Fruit fly (Drosophila melanogaster) whole organism, embryonic: ENCODE results near the gene GAPsec.

Experiments used
- ATbp ChIP-seq: fragments of 200-800 bp; sonication (Bioruptor generic); optimal IDR thresholded peaks from 2 replicates; lab custom pipeline; 2017; ENCODE audit warnings: missing biosample characterization, mild to moderate bottlenecking, missing genetic modification characterization, missing genetic modification reagents
- CG10321 ChIP-seq: fragments of 200-800 bp; sonication (Bioruptor generic); IDR thresholded peaks from 2 replicates; pipeline ENCODE4 v1.3.6; 2022; ENCODE audit warnings: missing biosample characterization, missing genetic modification characterization
- CG10543 ChIP-seq: fragments of 200-800 bp; sonication (Bioruptor generic); optimal IDR thresholded peaks from 3 replicates; lab custom pipeline; 2017; ENCODE audit warnings: missing biosample characterization, mild to moderate bottlenecking, missing genetic modification characterization, moderate library complexity
- CG10565 ChIP-seq: fragments of 200-800 bp; sonication (Bioruptor generic); optimal IDR thresholded peaks from 3 replicates; lab custom pipeline; 2016; ENCODE audit warnings: missing biosample characterization, mild to moderate bottlenecking, missing genetic modification characterization
- CG11695 ChIP-seq: fragments of 200-800 bp; sonication (Bioruptor generic); IDR thresholded peaks from 3 replicates; pipeline ENCODE4 v1.3.6; 2022; ENCODE audit warnings: missing biosample characterization, missing genetic modification characterization
- CG11723 ChIP-seq: fragments of 200-800 bp; sonication (Bioruptor generic); optimal IDR thresholded peaks from 2 replicates; lab custom pipeline; 2017; ENCODE audit warnings: missing biosample characterization, mild to moderate bottlenecking, missing genetic modification characterization
- CG12219 ChIP-seq: fragments of 200-800 bp; sonication (Bioruptor generic); optimal IDR thresholded peaks from 3 replicates; lab custom pipeline; 2018; ENCODE audit warnings: missing biosample characterization, mild to moderate bottlenecking, missing genetic modification characterization
- CG12299 ChIP-seq: fragments of 200-800 bp; sonication (Bioruptor generic); optimal IDR thresholded peaks from 2 replicates; lab custom pipeline; 2018; ENCODE audit warnings: missing biosample characterization, mild to moderate bottlenecking, missing genetic modification characterization
- CG12769 ChIP-seq: fragments of 200-800 bp; sonication (Bioruptor generic); optimal IDR thresholded peaks from 2 replicates; lab custom pipeline; 2019; ENCODE audit warnings: missing biosample characterization, mild to moderate bottlenecking, missing genetic modification characterization, moderate library complexity
- CG14441 ChIP-seq: fragments of 200-800 bp; sonication (Bioruptor generic); IDR thresholded peaks from 2 replicates; pipeline ENCODE4 v1.3.6; 2022; ENCODE audit warnings: missing biosample characterization, missing genetic modification characterization
- CG14860 ChIP-seq: fragments of 200-800 bp; sonication (Bioruptor generic); IDR thresholded peaks from 3 replicates; pipeline ENCODE4 v1.3.6; 2022; ENCODE audit warnings: missing biosample characterization, missing genetic modification characterization; ENCODE audit not compliant: partially characterized antibody
- CG15696 ChIP-seq: fragments of 200-800 bp; sonication (Bioruptor generic); optimal IDR thresholded peaks from 2 replicates; lab custom pipeline; 2019; ENCODE audit warnings: missing biosample characterization, mild to moderate bottlenecking, missing genetic modification characterization, moderate library complexity
- CG16863 ChIP-seq: fragments of 200-800 bp; sonication (Bioruptor generic); optimal IDR thresholded peaks from 3 replicates; lab custom pipeline; 2016; ENCODE audit warnings: missing biosample characterization, missing genetic modification characterization
- CG17912 ChIP-seq: fragments of 200-800 bp; sonication (Bioruptor generic); optimal IDR thresholded peaks from 2 replicates; lab custom pipeline; 2018; ENCODE audit warnings: missing biosample characterization, mild to moderate bottlenecking, missing genetic modification characterization
- CG18011 ChIP-seq: fragments of 200-800 bp; sonication (Bioruptor generic); optimal IDR thresholded peaks from 2 replicates; lab custom pipeline; 2017; ENCODE audit warnings: missing biosample characterization, missing genetic modification characterization, mild to moderate bottlenecking, moderate library complexity, missing genotype
- CG3407 ChIP-seq: fragments of 200-800 bp; sonication (Bioruptor generic); optimal IDR thresholded peaks from 2 replicates; lab custom pipeline; 2018; ENCODE audit warnings: missing biosample characterization, mild to moderate bottlenecking, missing genetic modification characterization
- CG6765 ChIP-seq: fragments of 200-800 bp; sonication (Bioruptor generic); optimal IDR thresholded peaks from 3 replicates; lab custom pipeline; 2017; ENCODE audit warnings: missing biosample characterization, mild to moderate bottlenecking, missing genetic modification characterization
- CG7372 ChIP-seq: fragments of 200-800 bp; sonication (Bioruptor generic); IDR thresholded peaks from 2 replicates; pipeline ENCODE4 v1.3.6; 2022; ENCODE audit warnings: missing biosample characterization, missing genetic modification characterization
- CG7745 ChIP-seq: fragments of 200-800 bp; sonication (Bioruptor generic); optimal IDR thresholded peaks from 2 replicates; lab custom pipeline; 2018; ENCODE audit warnings: missing biosample characterization, mild to moderate bottlenecking, missing genetic modification characterization, moderate library complexity
- CG8944 ChIP-seq: fragments of 200-800 bp; sonication (Bioruptor generic); optimal IDR thresholded peaks from 3 replicates; lab custom pipeline; 2016; ENCODE audit warnings: missing biosample characterization, missing genetic modification characterization
- CG9215 ChIP-seq: fragments of 200-800 bp; sonication (Bioruptor generic); IDR thresholded peaks from 2 replicates; pipeline ENCODE4 v1.3.6; 2022; ENCODE audit warnings: missing biosample characterization, missing genetic modification characterization
- CG9727 ChIP-seq: fragments of 200-800 bp; sonication (Bioruptor generic); optimal IDR thresholded peaks from 3 replicates; lab custom pipeline; 2017; ENCODE audit warnings: missing biosample characterization, mild to moderate bottlenecking, missing genetic modification characterization
- Dek ChIP-seq: fragments of 200-800 bp; sonication (Bioruptor generic); optimal IDR thresholded peaks from 3 replicates; lab custom pipeline; 2019; ENCODE audit warnings: missing biosample characterization, mild to moderate bottlenecking, missing genetic modification characterization, moderate library complexity
- Dfd ChIP-seq, 2 experiments: fragments of >200 bp; optimal IDR thresholded peaks; 2 replicates each; lab custom pipeline; 2017; ENCODE audit warnings: missing biosample characterization in 2 of 2, missing genetic modification characterization in 2 of 2
- E2f2 ChIP-seq: fragments of 200-800 bp; sonication (Bioruptor generic); IDR thresholded peaks from 2 replicates; pipeline ENCODE4 v1.3.6; 2022; ENCODE audit warnings: missing biosample characterization, missing genetic modification characterization
- HLH4C ChIP-seq: fragments of 200-800 bp; sonication (Bioruptor generic); IDR thresholded peaks from 3 replicates; pipeline ENCODE4 v1.3.6; 2022; ENCODE audit warnings: missing biosample characterization, missing genetic modification characterization; ENCODE audit not compliant: partially characterized antibody
- Med ChIP-seq: fragments of 200-800 bp; sonication (Bioruptor generic); peaks from one replicate; lab custom pipeline; 2016; ENCODE audit warnings: missing biosample characterization, missing genetic modification characterization, mild to moderate bottlenecking, inconsistent platforms, moderate library complexity
- Nf-YA ChIP-seq: fragments of 200-800 bp; sonication (Bioruptor generic); IDR thresholded peaks from 2 replicates; pipeline ENCODE4 v1.3.6; 2022; ENCODE audit warnings: missing biosample characterization, missing genetic modification characterization
- Nf-YB ChIP-seq: fragments of 200-800 bp; sonication (Bioruptor generic); optimal IDR thresholded peaks from 3 replicates; lab custom pipeline; 2019; ENCODE audit warnings: missing biosample characterization, mild to moderate bottlenecking, missing genetic modification characterization, moderate library complexity
- Ravus ChIP-seq: fragments of 200-800 bp; sonication (Bioruptor generic); IDR thresholded peaks from 2 replicates; pipeline ENCODE4 v1.3.6; 2022; ENCODE audit warnings: missing biosample characterization, missing genetic modification characterization
- Six4 ChIP-seq: fragments of 200-800 bp; sonication (Bioruptor generic); optimal IDR thresholded peaks from 2 replicates; lab custom pipeline; 2016; ENCODE audit warnings: missing biosample characterization, missing genetic modification characterization
- bcd ChIP-seq: fragments of 200-800 bp; sonication (Bioruptor generic); optimal IDR thresholded peaks from 2 replicates; lab custom pipeline; 2017; ENCODE audit warnings: missing biosample characterization, mild to moderate bottlenecking, missing genetic modification characterization
- bsh ChIP-seq, 2 experiments: fragments of 200-800 bp; sonication (Bioruptor generic); optimal IDR thresholded peaks; 2 replicates each; lab custom pipeline; 2017 to 2018; ENCODE audit warnings: mild to moderate bottlenecking in 2 of 2, missing biosample characterization in 2 of 2, missing genetic modification characterization in 2 of 2, moderate library complexity in 1 of 2
- croc ChIP-seq: fragments of 200-800 bp; sonication (Bioruptor generic); conservative IDR thresholded peaks from 3 replicates; pipeline ENCODE4 v1.3.6; 2022; ENCODE audit warnings: missing biosample characterization, missing genetic modification characterization
- disco-r ChIP-seq: fragments of 200-800 bp; sonication (Bioruptor generic); optimal IDR thresholded peaks from 2 replicates; lab custom pipeline; 2016; ENCODE audit warnings: missing biosample characterization, missing genetic modification characterization
- dm ChIP-seq: fragments of 200-800 bp; sonication (Bioruptor generic); optimal IDR thresholded peaks from 3 replicates; lab custom pipeline; 2016; ENCODE audit warnings: missing biosample characterization, missing genetic modification characterization
- gcm2 ChIP-seq: fragments of 200-800 bp; sonication (Bioruptor generic); optimal IDR thresholded peaks from 2 replicates; lab custom pipeline; 2016; ENCODE audit warnings: missing biosample characterization, missing genetic modification characterization
- h ChIP-seq: fragments of >200 bp; optimal IDR thresholded peaks from 2 replicates; lab custom pipeline; 2017
- her ChIP-seq: fragments of 200-800 bp; sonication (Bioruptor generic); optimal IDR thresholded peaks from 2 replicates; lab custom pipeline; 2016; ENCODE audit warnings: missing biosample characterization, missing genetic modification characterization
- jumu ChIP-seq: fragments of 200-800 bp; sonication (Bioruptor generic); optimal IDR thresholded peaks from 3 replicates; lab custom pipeline; 2016; ENCODE audit warnings: missing biosample characterization, missing genetic modification characterization
- lab ChIP-seq: fragments of 200-800 bp; sonication (Bioruptor generic); optimal IDR thresholded peaks from 3 replicates; lab custom pipeline; 2017; ENCODE audit warnings: missing biosample characterization, missing genetic modification characterization, mild to moderate bottlenecking, moderate library complexity, missing genetic modification reagents
- nerfin-2 ChIP-seq: fragments of 200-800 bp; sonication (Bioruptor generic); IDR thresholded peaks from 2 replicates; pipeline ENCODE4 v1.3.6; 2022; ENCODE audit warnings: missing biosample characterization, missing genetic modification characterization; ENCODE audit not compliant: partially characterized antibody
- p53 ChIP-seq: fragments of 200-800 bp; sonication (Bioruptor generic); optimal IDR thresholded peaks from 2 replicates; lab custom pipeline; 2016; ENCODE audit warnings: missing biosample characterization, missing genetic modification characterization
- pfk ChIP-seq: fragments of 200-800 bp; sonication (Bioruptor generic); optimal IDR thresholded peaks from 2 replicates; lab custom pipeline; 2018; ENCODE audit warnings: missing biosample characterization, mild to moderate bottlenecking, missing genetic modification characterization, moderate library complexity
- pzg ChIP-seq: fragments of 200-800 bp; sonication (Bioruptor generic); optimal IDR thresholded peaks from 3 replicates; lab custom pipeline; 2018; ENCODE audit warnings: missing biosample characterization, mild to moderate bottlenecking, missing genetic modification characterization, moderate library complexity
- sr ChIP-seq: fragments of 200-800 bp; sonication (Bioruptor generic); IDR thresholded peaks from 3 replicates; pipeline ENCODE4 v1.3.6; 2022; ENCODE audit warnings: missing biosample characterization, missing genetic modification characterization
- ssp ChIP-seq: fragments of 200-800 bp; sonication (Bioruptor generic); IDR thresholded peaks from 2 replicates; pipeline ENCODE4 v1.3.6; 2022; ENCODE audit warnings: missing biosample characterization, missing genetic modification characterization
- tll ChIP-seq, 2 experiments: fragments of 200-800 bp in 1 of 2; fragments of >200 bp in 1 of 2; sonication (Bioruptor generic) in 1 of 2; optimal IDR thresholded peaks; 2 replicates each; lab custom pipeline; 2017 to 2019; ENCODE audit warnings: missing biosample characterization in 2 of 2, missing genetic modification characterization in 2 of 2, mild to moderate bottlenecking in 1 of 2, moderate library complexity in 1 of 2
- twi ChIP-seq: fragments of 200-800 bp; optimal IDR thresholded peaks from 2 replicates; lab custom pipeline; 2019; ENCODE audit warnings: missing biosample characterization, mild to moderate bottlenecking, missing genetic modification characterization, moderate library complexity
- vfl ChIP-seq: fragments of 200-800 bp; sonication (Bioruptor generic); optimal IDR thresholded peaks from 2 replicates; lab custom pipeline; 2016; ENCODE audit warnings: missing biosample characterization, missing genetic modification characterization

GAPsec gene

dm6 chr3L:8579513-8579912, 44.2 kb downstream of the GAPsec start:
- peak; percentile 28; the same call in 1 of the 2 replicates for TF ChIP-seq CG14441
- no peak for TF ChIP-seq her (GFP tag; lab: Kevin White, UChicago)
- TF ChIP-seq sr (GFP tag; lab: Robert Waterston, UW), result peak; percentile 77
- TF ChIP-seq CG12769 (tag; lab: Kevin White, UChicago), result peak; percentile 23
- TF ChIP-seq Med (GFP tag; lab: Kevin White, UChicago), result peak; percentile 45
- TF ChIP-seq CG7372 (GFP tag; lab: Robert Waterston, UW), result peak; percentile 64; the same call in 1 of the 2 replicates
- TF ChIP-seq vfl, result no peak

dm6 chr3L:8578470-8578869, 45.2 kb downstream of the GAPsec start:
- TF ChIP-seq E2f2 (GFP tag; lab: Robert Waterston, UW) (peak; percentile 16; the same call in 1 of the 2 replicates), Nf-YB (GFP tag; lab: Kevin White, UChicago) (no peak), CG12299 (tag; lab: Kevin White, UChicago) (no peak), Dfd (GFP tag; optimal IDR thresholded peaks at IDR 0.05; lab: Kevin White, UChicago) (no peak), ATbp (GFP tag; lab: Kevin White, UChicago) (no peak), gcm2 (GFP tag; lab: Kevin White, UChicago) (no peak), CG11695 (GFP tag; lab: Robert Waterston, UW) (no peak), h (lab: Kevin White, UChicago) (no peak), Ravus (GFP tag; lab: Robert Waterston, UW) (no peak), dm (no peak), CG8944 (GFP tag; lab: Kevin White, UChicago) (no peak), Nf-YA (GFP tag; lab: Robert Waterston, UW) (no peak), jumu (GFP tag; lab: Kevin White, UChicago) (no peak), CG15696 (tag; lab: Kevin White, UChicago) (no peak), Six4 (GFP tag; lab: Kevin White, UChicago) (no peak), twi (tag; lab: Kevin White, UChicago) (no peak), HLH4C (GFP tag; lab: Robert Waterston, UW) (no peak), CG10565 (GFP tag; lab: Kevin White, UChicago) (no peak), lab (peak; percentile 49), CG16863 (GFP tag; lab: Kevin White, UChicago) (no peak), bsh (GFP tag; optimal IDR thresholded peaks at IDR 0.05; lab: Kevin White, UChicago) (no peak), CG17912 (GFP tag; lab: Kevin White, UChicago) (no peak), pzg (GFP tag; lab: Kevin White, UChicago) (no peak), nerfin-2 (GFP tag; lab: Robert Waterston, UW) (no peak), ssp (GFP tag; lab: Robert Waterston, UW) (no peak), Med (GFP tag; lab: Kevin White, UChicago) (peak; percentile 62), Dek (tag; lab: Kevin White, UChicago) (no peak), tll (GFP tag; optimal IDR thresholded peaks at IDR 0.05; lab: Kevin White, UChicago) (no peak), CG10543 (GFP tag; lab: Kevin White, UChicago) (peak; percentile 62), CG3407 (GFP tag; lab: Kevin White, UChicago) (no peak), CG14860 (GFP tag; lab: Robert Waterston, UW) (no peak), CG7745 (tag; lab: Kevin White, UChicago) (no peak), croc (GFP tag; lab: Robert Waterston, UW) (no peak), CG10321 (GFP tag; lab: Robert Waterston, UW) (no peak), p53 (GFP tag; lab: Kevin White, UChicago) (no peak), CG9215 (GFP tag; lab: Robert Waterston, UW) (no peak), pfk (GFP tag; lab: Kevin White, UChicago) (no peak), disco-r (no peak), CG9727 (GFP tag; lab: Kevin White, UChicago) (no peak), CG6765 (GFP tag; lab: Kevin White, UChicago) (no peak), CG11723 (GFP tag; lab: Kevin White, UChicago) (no peak), bcd (GFP tag; lab: Kevin White, UChicago) (no peak), CG18011 (no peak), CG12219 (GFP tag; lab: Kevin White, UChicago) (no peak)
